Worm (Caenorhabditis elegans) whole organism, L4 larva: ENCODE data around the gene K08E4.3.

Experiments used
- ama-1 ChIP-seq: fragments of 150-350 bp; optimal IDR thresholded peaks from 2 replicates; lab custom pipeline; 2014; ENCODE audit warnings: inconsistent platforms, mixed read lengths
- lin-13 ChIP-seq: fragments of 150-350 bp; optimal IDR thresholded peaks from 2 replicates; lab custom pipeline; 2014; ENCODE audit warnings: missing biosample characterization, missing genetic modification reagents, missing genetic modification characterization

DNA sequence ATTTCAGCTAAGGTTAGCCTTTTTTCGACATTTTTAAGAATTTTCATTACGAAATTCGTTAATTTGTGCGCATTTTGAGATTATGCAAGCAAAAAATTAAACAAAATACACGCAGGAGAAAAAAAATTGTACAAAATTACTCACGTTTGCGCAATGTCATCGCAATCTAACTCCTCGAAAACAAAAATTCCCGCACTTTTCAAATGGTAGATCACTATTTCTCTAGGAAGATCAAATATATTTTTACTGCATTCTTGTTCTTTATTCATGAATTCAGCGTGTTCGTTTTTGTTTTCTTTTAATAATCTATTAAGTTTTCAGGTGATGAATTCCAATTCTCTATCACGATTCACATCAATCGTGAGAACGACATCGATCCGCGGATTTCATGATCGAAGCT is 26.5 kb upstream of the K08E4.3 start, which contains the start of the genes T12G3.6 and mrpl-51:
- TF ChIP-seq ama-1 (lab: Kevin White, UChicago), result no peak
- no peak for TF ChIP-seq lin-13 (GFP tag; lab: Kevin White, UChicago)
